Worm (Caenorhabditis elegans): Measurements from ENCODE around the gene Y59A8B.25.
"Not testable (repeated sequence)": the region's sequence is repeated elsewhere in the genome, so short reads cannot be mapped to it uniquely, and the experiment has no call there.

DNA sequence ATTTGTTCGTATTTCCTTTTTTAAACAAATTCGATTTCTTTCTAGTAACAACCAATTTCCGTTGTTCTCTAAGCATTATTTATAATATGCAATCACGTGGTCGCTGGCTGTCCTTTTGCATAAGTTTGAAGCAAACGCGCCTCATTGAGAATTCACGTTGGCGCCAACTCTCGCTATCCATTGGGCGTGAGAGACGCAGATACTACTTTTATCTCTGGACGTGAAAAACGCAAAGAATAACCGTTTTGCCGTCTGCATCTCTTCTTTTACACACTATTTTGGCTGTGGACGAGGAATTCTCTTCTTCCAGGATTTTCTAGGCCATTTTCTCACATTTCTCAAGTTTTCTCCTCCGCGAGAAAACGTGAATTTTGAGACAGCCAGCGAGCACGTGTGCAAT is 14.0 kb upstream of the Y59A8B.25 start:
- TF ChIP-seq skn-1 (tag; optimal IDR thresholded peaks at IDR 0.05); zag-1 (tag; optimal IDR thresholded peaks at IDR 0.05); nhr-237 (tag; optimal IDR thresholded peaks at IDR 0.05); ceh-82 (tag; optimal IDR thresholded peaks at IDR 0.05); egl-27 (tag; optimal IDR thresholded peaks at IDR 0.05); nhr-76 (tag; optimal IDR thresholded peaks at IDR 0.05); ama-1 (optimal IDR thresholded peaks at IDR 0.05); pha-4 (tag; optimal IDR thresholded peaks at IDR 0.05); snpc-4 (tag; optimal IDR thresholded peaks at IDR 0.05); hmg-11 (tag; optimal IDR thresholded peaks at IDR 0.05); unc-39 (tag; optimal IDR thresholded peaks at IDR 0.05); nhr-67 (tag; optimal IDR thresholded peaks at IDR 0.05): not testable (repeated sequence)
- TF ChIP-seq lin-15B (tag; optimal IDR thresholded peaks at IDR 0.05), result peak; percentile 25

All from whole organism, L3 larva.